Fruit fly (Drosophila melanogaster): ENCODE measurements around the gene CG12071.

The CG12071 gene

DNA sequence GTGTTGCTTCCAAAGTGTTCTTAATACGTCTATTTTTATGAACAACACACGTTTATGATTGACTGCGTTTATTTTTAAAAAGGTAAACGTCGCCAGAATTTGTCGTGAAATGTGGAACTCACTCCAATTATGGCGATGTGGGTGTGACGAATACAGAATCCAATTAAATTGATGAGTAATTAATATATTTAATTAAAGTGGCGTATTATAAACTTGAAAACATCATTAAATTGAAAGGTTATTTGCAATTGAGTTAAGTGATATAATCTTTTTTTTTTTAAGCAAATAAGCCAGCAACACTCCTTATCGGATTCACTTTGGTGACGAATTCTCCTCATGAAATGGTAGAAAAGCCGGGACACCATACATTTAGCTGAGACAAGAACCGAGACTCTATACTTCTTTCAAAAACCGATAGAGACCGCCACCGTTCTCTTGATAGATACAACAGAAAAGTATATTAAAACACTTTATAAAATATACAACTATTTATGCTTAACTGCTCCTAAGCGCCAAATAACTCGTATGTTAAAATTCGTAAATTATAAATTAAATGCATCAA is 10.4 kb downstream of the CG12071 start (continued):
- no peak for TF ChIP-seq CG15011 (GFP tag; optimal IDR thresholded peaks at IDR 0.05)
- no peak for TF ChIP-seq CG13624 (GFP tag; optimal IDR thresholded peaks at IDR 0.05)
- no peak for TF ChIP-seq H2.0 (GFP tag; IDR thresholded peaks at IDR 0.05)
- TF ChIP-seq gem (tag; optimal IDR thresholded peaks at IDR 0.05): peak; percentile 15
- TF ChIP-seq Mrtf (GFP tag; IDR thresholded peaks at IDR 0.05): no peak
- TF ChIP-seq HmgZ (tag; optimal IDR thresholded peaks at IDR 0.05): no peak
- TF ChIP-seq CG13894 (tag; optimal IDR thresholded peaks at IDR 0.05): no peak
- peak; percentile 8 for TF ChIP-seq Ets97D (GFP tag; optimal IDR thresholded peaks at IDR 0.05)
- no peak for TF ChIP-seq Doc2 (GFP tag; IDR thresholded peaks at IDR 0.05)
- TF ChIP-seq tll (GFP tag; optimal IDR thresholded peaks at IDR 0.05): no peak
- TF ChIP-seq CG9609 (GFP tag; optimal IDR thresholded peaks at IDR 0.05): no peak
- TF ChIP-seq dpn (GFP tag; optimal IDR thresholded peaks at IDR 0.05): peak in 1 of 2 experiments; percentile 3
- no peak for TF ChIP-seq caup (GFP tag; optimal IDR thresholded peaks at IDR 0.05; ENCODE audit: severe bottlenecking)
- TF ChIP-seq Hmr (GFP tag; optimal IDR thresholded peaks at IDR 0.05): no peak
- TF ChIP-seq schlank (tag; optimal IDR thresholded peaks at IDR 0.05): no peak
- TF ChIP-seq CG32767 (GFP tag; IDR thresholded peaks at IDR 0.05): no peak
- TF ChIP-seq CG6813 (GFP tag; optimal IDR thresholded peaks at IDR 0.05): no peak
- peak; percentile 34; the same call in 1 of the 2 replicates for TF ChIP-seq CG42726 (GFP tag; IDR thresholded peaks at IDR 0.05; ENCODE audit: partially characterized antibody)
- peak in 1 of 2 experiments; percentile 1 for TF ChIP-seq Pdp1 (GFP tag; optimal IDR thresholded peaks at IDR 0.05)
- peak; percentile 26; the same call in 1 of the 2 replicates for TF ChIP-seq CG9932 (GFP tag; IDR thresholded peaks at IDR 0.05)
- no peak for TF ChIP-seq pzg (GFP tag; optimal IDR thresholded peaks at IDR 0.05)
- TF ChIP-seq Bteb2 (GFP tag; optimal IDR thresholded peaks at IDR 0.05): no peak
- no peak for TF ChIP-seq CG2202 (tag; optimal IDR thresholded peaks at IDR 0.05)
- TF ChIP-seq gsb (GFP tag; IDR thresholded peaks at IDR 0.05): no peak
- peak; percentile 10 for TF ChIP-seq Xbp1 (GFP tag; optimal IDR thresholded peaks at IDR 0.05)
- TF ChIP-seq Med (GFP tag): peak; percentile 73
- no peak for TF ChIP-seq pho (GFP tag; optimal IDR thresholded peaks at IDR 0.05)
- no peak for TF ChIP-seq CG6175 (GFP tag; IDR thresholded peaks at IDR 0.05)
- TF ChIP-seq CG6689 (GFP tag; IDR thresholded peaks at IDR 0.05): no peak
- TF ChIP-seq Meics (GFP tag; optimal IDR thresholded peaks at IDR 0.05): peak; percentile 98
- TF ChIP-seq pros (GFP tag; optimal IDR thresholded peaks at IDR 0.05): no peak
- TF ChIP-seq tgo (GFP tag; IDR thresholded peaks at IDR 0.05): no peak
- TF ChIP-seq CG16863 (GFP tag; optimal IDR thresholded peaks at IDR 0.05): no peak
- no peak for TF ChIP-seq Fer2 (tag; optimal IDR thresholded peaks at IDR 0.05)
- TF ChIP-seq prd (optimal IDR thresholded peaks at IDR 0.05): no peak
- TF ChIP-seq prd (GFP tag; IDR thresholded peaks at IDR 0.05): no peak
- no peak for TF ChIP-seq CG10267 (tag; optimal IDR thresholded peaks at IDR 0.05)
- TF ChIP-seq Doc3 (GFP tag; IDR thresholded peaks at IDR 0.05; ENCODE audit: partially characterized antibody): no peak
- no peak for TF ChIP-seq CG17359 (tag; optimal IDR thresholded peaks at IDR 0.05)
- no peak for TF ChIP-seq CG8388 (GFP tag; optimal IDR thresholded peaks at IDR 0.05)
- 0 out of 3 replicates have a peak, but pooled peaks have one; percentile 10 for TF ChIP-seq CG6791 (GFP tag; IDR thresholded peaks at IDR 0.05; ENCODE audit: partially characterized antibody)
- TF ChIP-seq usp (GFP tag; optimal IDR thresholded peaks at IDR 0.05): no peak
- no peak for TF ChIP-seq CG9797 (GFP tag; optimal IDR thresholded peaks at IDR 0.05)
- peak; percentile 49 for TF ChIP-seq sens (GFP tag)
- TF ChIP-seq Sry-β (GFP tag; optimal IDR thresholded peaks at IDR 0.05): no peak
- TF ChIP-seq pita (GFP tag; optimal IDR thresholded peaks at IDR 0.05): peak; percentile 69
- no peak for TF ChIP-seq MTF-1 (GFP tag; optimal IDR thresholded peaks at IDR 0.05; ENCODE audit: borderline replicate concordance)
- TF ChIP-seq CG11085 (GFP tag; IDR thresholded peaks at IDR 0.05): 0 out of 2 replicates have a peak, but pooled peaks have one; percentile 16
- TF ChIP-seq CG13775 (GFP tag; optimal IDR thresholded peaks at IDR 0.05): no peak
- TF ChIP-seq H15 (GFP tag; IDR thresholded peaks at IDR 0.05): no peak
